Worm (Caenorhabditis elegans) whole organism, young adult: ENCODE measurements around the gene srlf-24.

Experiments
- B0035.1 ChIP-seq: sonication (generic microtip); optimal IDR thresholded peaks from 2 replicates; lab custom pipeline; 2016; ENCODE audit warnings: missing genetic modification characterization, mild to moderate bottlenecking, missing compliant biosample characterization, missing genotype, missing genetic modification reagents
- B0261.1 ChIP-seq: sonication (generic microtip); optimal IDR thresholded peaks from 2 replicates; lab custom pipeline; 2016; ENCODE audit warnings: mild to moderate bottlenecking, missing genetic modification characterization, moderate library complexity, missing compliant biosample characterization
- B0336.3 ChIP-seq: fragments of 200-800 bp; sonication (Bioruptor generic); IDR thresholded peaks from 2 replicates; pipeline ENCODE4 v1.3.6; 2022; ENCODE audit warnings: missing genetic modification characterization, missing compliant biosample characterization
- C06A6.2 ChIP-seq: fragments of 200-800 bp; sonication (Bioruptor generic); conservative IDR thresholded peaks from 2 replicates; pipeline ENCODE4 v1.3.6; 2022; ENCODE audit warnings: missing genetic modification characterization, missing compliant biosample characterization
- D2030.7 ChIP-seq: fragments of 200-800 bp; sonication (Bioruptor generic); IDR thresholded peaks from 2 replicates; pipeline ENCODE4 v1.3.6; 2022; ENCODE audit warnings: missing genetic modification reagents, missing genetic modification characterization, missing compliant biosample characterization
- F10E7.11 ChIP-seq: sonication (generic microtip); optimal IDR thresholded peaks from 2 replicates; lab custom pipeline; 2017; ENCODE audit warnings: mild to moderate bottlenecking, missing genetic modification characterization, moderate library complexity, missing compliant biosample characterization
- F22D6.2 ChIP-seq: sonication (generic microtip); optimal IDR thresholded peaks from 2 replicates; lab custom pipeline; 2016; ENCODE audit warnings: mild to moderate bottlenecking, missing genetic modification characterization, missing compliant biosample characterization
- F33H1.4 ChIP-seq: fragments of 200-800 bp; sonication (Bioruptor generic); IDR thresholded peaks from 2 replicates; pipeline ENCODE4 v1.3.6; 2022; ENCODE audit warnings: missing genetic modification reagents, missing genetic modification characterization, missing compliant biosample characterization
- F39B2.1 ChIP-seq: fragments of 200-800 bp; sonication (Bioruptor generic); IDR thresholded peaks from 2 replicates; pipeline ENCODE4 v1.3.6; 2022; ENCODE audit warnings: missing genetic modification reagents, missing genetic modification characterization, missing compliant biosample characterization
- F57A8.1 ChIP-seq: fragments of 200-800 bp; sonication (Bioruptor generic); optimal IDR thresholded peaks from 2 replicates; lab custom pipeline; 2018; ENCODE audit warnings: mild to moderate bottlenecking, missing genetic modification characterization, moderate library complexity, missing compliant biosample characterization
- T07F8.4 ChIP-seq: sonication (generic microtip); optimal IDR thresholded peaks from 2 replicates; lab custom pipeline; 2016; ENCODE audit warnings: mild to moderate bottlenecking, missing genetic modification characterization, moderate library complexity, missing compliant biosample characterization
- T26A5.8 ChIP-seq: sonication (generic microtip); optimal IDR thresholded peaks from 2 replicates; lab custom pipeline; 2016; ENCODE audit warnings: missing genetic modification characterization, missing compliant biosample characterization
- Y53F4B.3 ChIP-seq: fragments of 200-800 bp; sonication (Bioruptor generic); IDR thresholded peaks from 2 replicates; pipeline ENCODE4 v1.3.6; 2022; ENCODE audit warnings: missing genetic modification reagents, missing genetic modification characterization, missing compliant biosample characterization
- Y53G8AR.9 ChIP-seq: fragments of 200-800 bp; sonication (Bioruptor generic); conservative IDR thresholded peaks from 2 replicates; pipeline ENCODE4 v1.3.6; 2022; ENCODE audit warnings: missing genetic modification reagents, missing genetic modification characterization, missing compliant biosample characterization
- ZK185.1 ChIP-seq: sonication (generic microtip); optimal IDR thresholded peaks from 2 replicates; lab custom pipeline; 2016; ENCODE audit warnings: mild to moderate bottlenecking, missing genetic modification characterization, missing compliant biosample characterization; ENCODE audit not compliant: poor library complexity, severe bottlenecking
- akir-1 ChIP-seq: fragments of 200-800 bp; sonication (Bioruptor generic); optimal IDR thresholded peaks from 2 replicates; lab custom pipeline; 2018; ENCODE audit warnings: mild to moderate bottlenecking, missing genetic modification characterization, moderate library complexity, missing compliant biosample characterization
- bed-1 ChIP-seq: fragments of 200-800 bp; sonication (Bioruptor generic); IDR thresholded peaks from 2 replicates; pipeline ENCODE4 v1.3.6; 2022; ENCODE audit warnings: missing genetic modification reagents, missing genetic modification characterization, missing compliant biosample characterization
- ceh-58 ChIP-seq: fragments of 200-800 bp; sonication (Bioruptor generic); IDR thresholded peaks from 2 replicates; pipeline ENCODE4 v1.3.6; 2022; ENCODE audit warnings: missing genetic modification characterization, missing compliant biosample characterization
- ceh-79 ChIP-seq: sonication (generic microtip); optimal IDR thresholded peaks from 2 replicates; lab custom pipeline; 2017; ENCODE audit warnings: mild to moderate bottlenecking, missing genetic modification characterization, missing compliant biosample characterization
- dox-1 ChIP-seq: fragments of 200-800 bp; sonication (Bioruptor generic); IDR thresholded peaks from 2 replicates; pipeline ENCODE4 v1.3.6; 2022; ENCODE audit warnings: missing genetic modification reagents, missing genetic modification characterization, missing compliant biosample characterization
- dpff-1 ChIP-seq: sonication (generic microtip); optimal IDR thresholded peaks from 2 replicates; lab custom pipeline; 2017; ENCODE audit warnings: mild to moderate bottlenecking, missing genetic modification characterization, missing compliant biosample characterization
- efl-1 ChIP-seq: fragments of 150-350 bp; optimal IDR thresholded peaks from 2 replicates; lab custom pipeline; 2014; ENCODE audit warnings: missing biosample characterization, missing genetic modification reagents, missing genetic modification characterization
- egl-18 ChIP-seq: fragments of 200-800 bp; sonication (Bioruptor generic); IDR thresholded peaks from 2 replicates; pipeline ENCODE4 v1.3.6; 2022; ENCODE audit warnings: missing genetic modification reagents, missing genetic modification characterization, missing compliant biosample characterization
- gei-17 ChIP-seq: fragments of 200-800 bp; sonication (Bioruptor generic); optimal IDR thresholded peaks from 2 replicates; lab custom pipeline; 2018; ENCODE audit warnings: mild to moderate bottlenecking, missing genetic modification characterization, missing compliant biosample characterization
- hmg-1.2 ChIP-seq: fragments of 200-800 bp; sonication (Bioruptor generic); IDR thresholded peaks from 2 replicates; pipeline ENCODE4 v1.3.6; 2022; ENCODE audit warnings: missing genetic modification reagents, missing genetic modification characterization, missing compliant biosample characterization
- hsf-1 ChIP-seq: fragments of 200-800 bp; sonication (Bioruptor generic); IDR thresholded peaks from 2 replicates; pipeline ENCODE4 v1.3.6; 2022; ENCODE audit warnings: missing genetic modification reagents, missing genetic modification characterization, missing compliant biosample characterization
- lsy-27 ChIP-seq: sonication (generic microtip); optimal IDR thresholded peaks from 2 replicates; lab custom pipeline; 2017; ENCODE audit warnings: missing genetic modification characterization, mild to moderate bottlenecking, missing compliant biosample characterization, antibody characterized with exemption, missing genotype, borderline replicate concordance; ENCODE audit not compliant: insufficient read depth
- madf-10 ChIP-seq: sonication (generic microtip); optimal IDR thresholded peaks from 2 replicates; lab custom pipeline; 2016; ENCODE audit warnings: mild to moderate bottlenecking, missing genetic modification characterization, missing compliant biosample characterization
- madf-6 ChIP-seq: fragments of 200-800 bp; sonication (Bioruptor generic); IDR thresholded peaks from 2 replicates; pipeline ENCODE4 v1.3.6; 2022; ENCODE audit warnings: missing genetic modification reagents, missing genetic modification characterization, missing compliant biosample characterization
- madf-8 ChIP-seq: fragments of 200-800 bp; sonication (Bioruptor generic); conservative IDR thresholded peaks from 2 replicates; pipeline ENCODE4 v1.3.6; 2022; ENCODE audit warnings: missing genetic modification reagents, missing genetic modification characterization, missing compliant biosample characterization
- mcd-1 ChIP-seq: fragments of 200-800 bp; sonication (Bioruptor generic); IDR thresholded peaks from 2 replicates; pipeline ENCODE4 v1.3.6; 2022; ENCODE audit warnings: missing genetic modification reagents, missing genetic modification characterization, missing compliant biosample characterization
- mes-4 ChIP-seq: sonication (generic microtip); optimal IDR thresholded peaks from 2 replicates; lab custom pipeline; 2016; ENCODE audit warnings: missing genotype, missing genetic modification characterization, missing compliant biosample characterization
- mxl-1 ChIP-seq: sonication (generic microtip); optimal IDR thresholded peaks from 2 replicates; lab custom pipeline; 2016; ENCODE audit warnings: missing genetic modification characterization, missing compliant biosample characterization
- nhr-120 ChIP-seq: fragments of 200-800 bp; sonication (Bioruptor generic); IDR thresholded peaks from 2 replicates; pipeline ENCODE4 v1.3.6; 2022; ENCODE audit warnings: missing genetic modification characterization, missing compliant biosample characterization
- nhr-90 ChIP-seq: sonication (generic microtip); optimal IDR thresholded peaks from 2 replicates; lab custom pipeline; 2016; ENCODE audit warnings: missing genotype, mild to moderate bottlenecking, missing genetic modification characterization, missing compliant biosample characterization
- repo-1 ChIP-seq: sonication (generic microtip); optimal IDR thresholded peaks from 2 replicates; lab custom pipeline; 2017; ENCODE audit warnings: mild to moderate bottlenecking, missing genetic modification characterization, missing compliant biosample characterization
- rpc-1 ChIP-seq, 2 experiments: fragments of 150-350 bp in 1 of 2; sonication (generic microtip) in 1 of 2; optimal IDR thresholded peaks; 2 replicates each; lab custom pipeline; 2014 to 2018; ENCODE audit warnings: missing biosample characterization in 1 of 2, missing genetic modification characterization in 1 of 2, missing genetic modification reagents in 1 of 2, missing genotype in 1 of 2
- snpc-1.1 ChIP-seq: sonication (generic microtip); optimal IDR thresholded peaks from 2 replicates; lab custom pipeline; 2017; ENCODE audit warnings: missing genetic modification characterization, mild to moderate bottlenecking, missing compliant biosample characterization, antibody characterized with exemption, moderate library complexity, missing genotype, missing genetic modification reagents; ENCODE audit not compliant: insufficient read depth
- snpc-1.3 ChIP-seq: sonication (generic microtip); optimal IDR thresholded peaks from 2 replicates; lab custom pipeline; 2017; ENCODE audit warnings: missing genetic modification characterization, mild to moderate bottlenecking, missing compliant biosample characterization, antibody characterized with exemption, moderate library complexity, missing genotype, missing genetic modification reagents; ENCODE audit not compliant: insufficient read depth
- snpc-3.4 ChIP-seq: sonication (generic microtip); optimal IDR thresholded peaks from 2 replicates; lab custom pipeline; 2017; ENCODE audit warnings: missing genetic modification characterization, mild to moderate bottlenecking, missing compliant biosample characterization, antibody characterized with exemption, moderate library complexity, missing genotype, missing genetic modification reagents
- unc-130 ChIP-seq: sonication (generic microtip); optimal IDR thresholded peaks from 2 replicates; lab custom pipeline; 2016; ENCODE audit warnings: missing genetic modification reagents, missing genetic modification characterization, missing compliant biosample characterization
- xnd-1 ChIP-seq: sonication (generic microtip); optimal IDR thresholded peaks from 2 replicates; lab custom pipeline; 2016; ENCODE audit warnings: missing genotype, missing genetic modification reagents, missing genetic modification characterization, missing compliant biosample characterization
- zfh-2 ChIP-seq: fragments of 200-800 bp; sonication (Bioruptor generic); conservative IDR thresholded peaks from 2 replicates; pipeline ENCODE4 v1.3.6; 2022; ENCODE audit warnings: missing genetic modification reagents, missing genetic modification characterization, missing compliant biosample characterization
- ztf-18 ChIP-seq: sonication (generic microtip); optimal IDR thresholded peaks from 2 replicates; lab custom pipeline; 2016; ENCODE audit warnings: missing genotype, mild to moderate bottlenecking, missing genetic modification characterization, missing compliant biosample characterization
- ztf-22 ChIP-seq: fragments of 200-800 bp; sonication (Bioruptor generic); optimal IDR thresholded peaks from 2 replicates; lab custom pipeline; 2018; ENCODE audit warnings: mild to moderate bottlenecking, missing genetic modification characterization, moderate library complexity, missing compliant biosample characterization
- ztf-25 ChIP-seq: fragments of 200-800 bp; sonication (Bioruptor generic); IDR thresholded peaks from 2 replicates; pipeline ENCODE4 v1.3.6; 2022; ENCODE audit warnings: missing genetic modification reagents, missing genetic modification characterization, missing compliant biosample characterization
- ztf-26 ChIP-seq: sonication (generic microtip); optimal IDR thresholded peaks from 2 replicates; lab custom pipeline; 2017; ENCODE audit warnings: missing genetic modification characterization, missing compliant biosample characterization
- ztf-28 ChIP-seq: fragments of 200-800 bp; sonication (Bioruptor generic); IDR thresholded peaks from 2 replicates; pipeline ENCODE4 v1.3.6; 2022; ENCODE audit warnings: missing genetic modification reagents, missing genetic modification characterization, missing compliant biosample characterization

srlf-24 gene

ce11 chrIV:11109771-11110170 is 4.1 kb upstream of the srlf-24 start, which contains the start of gene pigk-1 (continued):
- TF ChIP-seq F57A8.1 (no peak), ztf-26 (no peak), ztf-22 (no peak), B0261.1 (tag; lab: Kevin White, UChicago) (no peak), bed-1 (peak; percentile 69; the same call in 1 of the 2 replicates), ZK185.1 (tag; lab: Kevin White, UChicago) (peak; percentile 30), nhr-120 (GFP tag; lab: Robert Waterston, UW) (no peak), mxl-1 (no peak), D2030.7 (peak; percentile 38; the same call in 1 of the 2 replicates), Y53F4B.3 (GFP tag; lab: Robert Waterston, UW) (no peak), dox-1 (GFP tag; lab: Robert Waterston, UW) (no peak), efl-1 (GFP tag; lab: Kevin White, UChicago) (peak; percentile 18), hsf-1 (GFP tag; lab: Robert Waterston, UW) (peak; percentile 77), zfh-2 (GFP tag; lab: Robert Waterston, UW) (no peak), ceh-58 (0 out of 2 replicates have a peak, but pooled peaks have one; percentile 76), snpc-3.4 (tag; lab: Kevin White, UChicago) (peak; percentile 43), hmg-1.2 (GFP tag; lab: Robert Waterston, UW) (peak; percentile 37; the same call in 1 of the 2 replicates), dpff-1 (tag; lab: Kevin White, UChicago) (no peak), nhr-90 (no peak), snpc-1.3 (tag; lab: Kevin White, UChicago) (peak; percentile 43), ceh-79 (tag; lab: Kevin White, UChicago) (no peak), F39B2.1 (GFP tag; lab: Robert Waterston, UW) (peak; percentile 83), ztf-18 (tag; lab: Kevin White, UChicago) (no peak), F33H1.4 (peak; percentile 45), T07F8.4 (no peak), mcd-1 (GFP tag; lab: Robert Waterston, UW) (peak; percentile 48; the same call in 1 of the 2 replicates), snpc-1.1 (tag; lab: Kevin White, UChicago) (no peak), C06A6.2 (GFP tag; lab: Robert Waterston, UW) (no peak), F10E7.11 (tag; lab: Kevin White, UChicago) (no peak), madf-8 (GFP tag; lab: Robert Waterston, UW) (peak; percentile 35; the same call in 1 of the 2 replicates), gei-17 (GFP tag; lab: Kevin White, UChicago) (no peak), madf-6 (GFP tag; lab: Robert Waterston, UW) (peak; percentile 82), F22D6.2 (tag; lab: Kevin White, UChicago) (no peak), B0035.1 (tag; lab: Kevin White, UChicago) (no peak), repo-1 (tag; lab: Kevin White, UChicago) (no peak), xnd-1 (tag; lab: Kevin White, UChicago) (peak; percentile 40), ztf-28 (GFP tag; lab: Robert Waterston, UW) (no peak), lsy-27 (tag; lab: Kevin White, UChicago) (no peak), mes-4 (tag; lab: Kevin White, UChicago) (no peak), Y53G8AR.9 (peak; percentile 24; the same call in 1 of the 2 replicates), ztf-25 (GFP tag; lab: Robert Waterston, UW) (no peak), akir-1 (no peak), egl-18 (GFP tag; lab: Robert Waterston, UW) (no peak), madf-10 (tag; lab: Kevin White, UChicago) (no peak), B0336.3 (peak; percentile 88), unc-130 (GFP tag; lab: Kevin White, UChicago) (peak; percentile 34), rpc-1 (optimal IDR thresholded peaks at IDR 0.05; lab: Kevin White, UChicago) (no peak), rpc-1 (tag; optimal IDR thresholded peaks at IDR 0.05; lab: Kevin White, UChicago) (no peak), T26A5.8 (tag; lab: Kevin White, UChicago) (peak; percentile 48)
